Worm (Caenorhabditis elegans) whole organism, L1 larva: ENCODE measurements around the gene C24G6.8.

ENCODE experiments used
- C04F5.9 ChIP-seq: sonication (generic microtip); optimal IDR thresholded peaks from 2 replicates; lab custom pipeline; 2016; ENCODE audit warnings: missing genetic modification characterization, missing compliant biosample characterization
- aly-2 ChIP-seq: fragments of 150-350 bp; optimal IDR thresholded peaks from 2 replicates; lab custom pipeline; 2014; ENCODE audit warnings: missing biosample characterization, missing genetic modification characterization
- ama-1 ChIP-seq: fragments of 150-350 bp; optimal IDR thresholded peaks from 2 replicates; lab custom pipeline; 2014
- elt-3 ChIP-seq, 6 experiments: fragments of 150-350 bp in 1 of 6; sonication (generic microtip); optimal IDR thresholded peaks; 2 replicates each; lab custom pipeline; 2017 to 2018; ENCODE audit warnings: missing biosample characterization in 6 of 6, missing genetic modification characterization in 6 of 6, inconsistent platforms in 1 of 6
- fkh-10 ChIP-seq: sonication (generic microtip); optimal IDR thresholded peaks from 2 replicates; lab custom pipeline; 2017; ENCODE audit warnings: missing biosample characterization, missing genetic modification reagents, missing genetic modification characterization
- hlh-17 ChIP-seq: fragments of 200-800 bp; sonication (Bioruptor generic); optimal IDR thresholded peaks from 2 replicates; lab custom pipeline; 2018; ENCODE audit warnings: missing genetic modification characterization, mild to moderate bottlenecking, missing compliant biosample characterization, moderate library complexity, borderline replicate concordance
- lin-39 ChIP-seq: fragments of 150-350 bp; optimal IDR thresholded peaks from 2 replicates; lab custom pipeline; 2014; ENCODE audit warnings: missing biosample characterization, missing genetic modification reagents, missing genetic modification characterization
- mab-9 ChIP-seq: fragments of 200-800 bp; sonication (Bioruptor generic); IDR thresholded peaks from 2 replicates; pipeline ENCODE4 v1.3.6; 2022; ENCODE audit warnings: missing genetic modification reagents, missing genetic modification characterization, missing compliant biosample characterization
- nhr-77 ChIP-seq: fragments of 150-350 bp; optimal IDR thresholded peaks from 2 replicates; lab custom pipeline; 2014; ENCODE audit warnings: missing biosample characterization, missing genetic modification characterization
- sptf-1 ChIP-seq: fragments of 150-350 bp; optimal IDR thresholded peaks from 2 replicates; lab custom pipeline; 2014; ENCODE audit warnings: missing biosample characterization, missing genetic modification characterization
- unc-62 ChIP-seq: fragments of 150-350 bp; optimal IDR thresholded peaks from 2 replicates; lab custom pipeline; 2014; ENCODE audit warnings: missing biosample characterization, missing genetic modification reagents, missing genetic modification characterization
- unc-98 ChIP-seq: fragments of 200-800 bp; sonication (Bioruptor generic); IDR thresholded peaks from 2 replicates; pipeline ENCODE4 v1.3.6; 2022; ENCODE audit warnings: missing genetic modification characterization, missing compliant biosample characterization
- vab-15 ChIP-seq: sonication (generic microtip); optimal IDR thresholded peaks from 2 replicates; lab custom pipeline; 2017; ENCODE audit warnings: missing genotype, mild to moderate bottlenecking, missing genetic modification characterization, missing compliant biosample characterization

DNA sequence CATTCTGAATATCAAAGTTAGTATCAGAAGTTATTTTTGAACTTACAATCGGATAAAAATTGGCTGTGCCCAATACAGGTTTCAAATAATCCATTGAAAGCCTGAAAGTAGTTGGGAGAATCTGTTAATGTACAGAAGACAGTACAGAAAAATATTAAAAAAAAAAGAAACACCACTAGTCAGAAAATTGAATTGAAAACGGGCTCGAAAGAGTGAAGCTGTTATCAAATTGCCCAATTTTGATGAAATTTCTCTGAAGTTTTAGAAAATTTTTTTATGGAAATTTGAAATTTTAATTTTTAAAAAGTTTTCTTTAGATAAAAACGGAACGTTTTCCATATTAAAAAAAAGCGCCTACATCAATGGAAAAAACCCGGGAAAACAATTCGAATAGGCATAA is 31.4 kb upstream of the C24G6.8 start, which contains the start of gene C18C4.7:
- TF ChIP-seq elt-3 (tag; optimal IDR thresholded peaks at IDR 0.05; lab: Kevin White, UChicago) (no peak), unc-62 (no peak), nhr-77 (tag; lab: Kevin White, UChicago) (no peak), unc-98 (GFP tag; lab: Robert Waterston, UW) (no peak), sptf-1 (no peak), ama-1 (no peak), vab-15 (tag; lab: Kevin White, UChicago) (no peak), lin-39 (tag; lab: Kevin White, UChicago) (no peak), fkh-10 (GFP tag; lab: Kevin White, UChicago) (no peak), C04F5.9 (tag; lab: Kevin White, UChicago) (no peak), mab-9 (GFP tag; lab: Robert Waterston, UW) (no peak), hlh-17 (GFP tag; lab: Kevin White, UChicago) (no peak), aly-2 (tag; lab: Kevin White, UChicago) (no peak)
